Fruit fly (Drosophila melanogaster) whole organism, embryonic: Measurements from ENCODE around the gene mxc.

ENCODE experiments used
- Aef1 ChIP-seq: fragments of 200-800 bp; sonication (Bioruptor generic); IDR thresholded peaks from 3 replicates; pipeline ENCODE4 v1.3.6; 2022; ENCODE audit warnings: missing biosample characterization, missing genetic modification characterization
- BtbVII ChIP-seq: fragments of 200-800 bp; sonication (Bioruptor generic); optimal IDR thresholded peaks from 3 replicates; lab custom pipeline; 2017; ENCODE audit warnings: missing biosample characterization, mild to moderate bottlenecking, missing genetic modification characterization
- CG11696 ChIP-seq: fragments of 200-800 bp; sonication (Bioruptor generic); IDR thresholded peaks from 2 replicates; pipeline ENCODE4 v1.3.6; 2022; ENCODE audit warnings: missing biosample characterization, missing genetic modification characterization
- CG14667 ChIP-seq: fragments of 200-800 bp; sonication (Bioruptor generic); IDR thresholded peaks from 2 replicates; pipeline ENCODE4 v1.3.6; 2022; ENCODE audit warnings: missing biosample characterization, missing genetic modification characterization
- CG18262 ChIP-seq: fragments of 200-800 bp; optimal IDR thresholded peaks from 3 replicates; lab custom pipeline; 2019; ENCODE audit warnings: missing biosample characterization, mild to moderate bottlenecking, missing genetic modification characterization, moderate library complexity
- CG2202 ChIP-seq: fragments of 200-800 bp; sonication (Bioruptor generic); optimal IDR thresholded peaks from 2 replicates; lab custom pipeline; 2018; ENCODE audit warnings: missing biosample characterization, mild to moderate bottlenecking, missing genetic modification characterization
- CG30020 ChIP-seq: fragments of 200-800 bp; optimal IDR thresholded peaks from 2 replicates; lab custom pipeline; 2019; ENCODE audit warnings: missing biosample characterization, mild to moderate bottlenecking, missing genetic modification characterization, moderate library complexity
- CG30403 ChIP-seq: fragments of 200-800 bp; sonication (Bioruptor generic); optimal IDR thresholded peaks from 3 replicates; lab custom pipeline; 2016; ENCODE audit warnings: missing biosample characterization, missing genetic modification characterization
- CG3065 ChIP-seq: fragments of 200-800 bp; sonication (Bioruptor generic); optimal IDR thresholded peaks from 2 replicates; lab custom pipeline; 2016; ENCODE audit warnings: missing biosample characterization, missing genetic modification characterization
- CG31441 ChIP-seq: fragments of 200-800 bp; sonication (Bioruptor generic); IDR thresholded peaks from 2 replicates; pipeline ENCODE4 v1.3.6; 2022; ENCODE audit warnings: missing biosample characterization, missing genetic modification characterization
- CG3281 ChIP-seq: fragments of 200-800 bp; sonication (Bioruptor generic); optimal IDR thresholded peaks from 3 replicates; lab custom pipeline; 2017; ENCODE audit warnings: missing biosample characterization, mild to moderate bottlenecking, missing genetic modification characterization
- CG4404 ChIP-seq: fragments of 200-800 bp; sonication (Bioruptor generic); IDR thresholded peaks from 2 replicates; pipeline ENCODE4 v1.3.6; 2022; ENCODE audit warnings: missing biosample characterization, missing genetic modification characterization
- CG4617 ChIP-seq: fragments of 200-800 bp; sonication (Bioruptor generic); optimal IDR thresholded peaks from 3 replicates; lab custom pipeline; 2016; ENCODE audit warnings: missing biosample characterization, missing genetic modification characterization, borderline replicate concordance
- CG5180 ChIP-seq: fragments of 200-800 bp; sonication (Bioruptor generic); optimal IDR thresholded peaks from 3 replicates; lab custom pipeline; 2017; ENCODE audit warnings: missing biosample characterization, missing genetic modification characterization, mild to moderate bottlenecking, moderate library complexity, missing genetic modification reagents
- CG8290 ChIP-seq, 3 experiments: fragments of 200-800 bp; sonication (Bioruptor generic); optimal IDR thresholded peaks; 2 replicates each; lab custom pipeline; 2016 to 2019; ENCODE audit warnings: missing biosample characterization in 3 of 3, missing genetic modification characterization in 3 of 3, mild to moderate bottlenecking in 2 of 3, moderate library complexity in 1 of 3
- Dip3 ChIP-seq: fragments of 200-800 bp; sonication (Bioruptor generic); optimal IDR thresholded peaks from 3 replicates; lab custom pipeline; 2016; ENCODE audit warnings: missing biosample characterization, missing genetic modification characterization
- Doc3 ChIP-seq: fragments of 200-800 bp; sonication (Bioruptor generic); IDR thresholded peaks from 3 replicates; pipeline ENCODE4 v1.3.6; 2022; ENCODE audit warnings: missing biosample characterization, missing genetic modification characterization; ENCODE audit not compliant: partially characterized antibody
- Ets65A ChIP-seq: fragments of 200-800 bp; sonication (Bioruptor generic); peaks from one replicate; lab custom pipeline; 2016; ENCODE audit warnings: missing biosample characterization, missing genetic modification characterization
- Ets97D ChIP-seq: fragments of 200-800 bp; sonication (Bioruptor generic); optimal IDR thresholded peaks from 3 replicates; lab custom pipeline; 2016; ENCODE audit warnings: missing biosample characterization, missing genetic modification characterization
- Gsc ChIP-seq: fragments of 200-800 bp; sonication (Bioruptor generic); IDR thresholded peaks from 2 replicates; pipeline ENCODE4 v1.3.6; 2022; ENCODE audit warnings: missing biosample characterization, missing genetic modification characterization
- HLH3B ChIP-seq: fragments of 200-800 bp; sonication (Bioruptor generic); IDR thresholded peaks from 2 replicates; pipeline ENCODE4 v1.3.6; 2022; ENCODE audit warnings: missing biosample characterization, missing genetic modification characterization
- HLH54F ChIP-seq: fragments of 200-800 bp; sonication (Bioruptor generic); optimal IDR thresholded peaks from 3 replicates; lab custom pipeline; 2016; ENCODE audit warnings: missing biosample characterization, missing genetic modification characterization
- Hmr ChIP-seq: fragments of 200-800 bp; sonication (Bioruptor generic); optimal IDR thresholded peaks from 3 replicates; lab custom pipeline; 2017; ENCODE audit warnings: mild to moderate bottlenecking, missing biosample characterization, missing genetic modification reagents, missing genetic modification characterization
- MESR4 ChIP-seq: fragments of 200-800 bp; sonication (Bioruptor generic); optimal IDR thresholded peaks from 2 replicates; lab custom pipeline; 2018; ENCODE audit warnings: missing biosample characterization, mild to moderate bottlenecking, missing genetic modification characterization, moderate library complexity
- Mes4 ChIP-seq: fragments of 200-800 bp; sonication (Bioruptor generic); optimal IDR thresholded peaks from 2 replicates; lab custom pipeline; 2016; ENCODE audit warnings: missing biosample characterization, missing genetic modification characterization
- Nf-YA ChIP-seq: fragments of 200-800 bp; sonication (Bioruptor generic); IDR thresholded peaks from 2 replicates; pipeline ENCODE4 v1.3.6; 2022; ENCODE audit warnings: missing biosample characterization, missing genetic modification characterization
- Rx ChIP-seq: fragments of 200-800 bp; sonication (Bioruptor generic); IDR thresholded peaks from 2 replicates; pipeline ENCODE4 v1.3.6; 2022; ENCODE audit warnings: missing biosample characterization, missing genetic modification characterization
- Six4 ChIP-seq: fragments of 200-800 bp; sonication (Bioruptor generic); optimal IDR thresholded peaks from 2 replicates; lab custom pipeline; 2016; ENCODE audit warnings: missing biosample characterization, missing genetic modification characterization
- Sox102F ChIP-seq: fragments of 200-800 bp; sonication (Bioruptor generic); optimal IDR thresholded peaks from 2 replicates; lab custom pipeline; 2018; ENCODE audit warnings: missing biosample characterization, mild to moderate bottlenecking, missing genetic modification characterization, moderate library complexity
- Spps ChIP-seq: fragments of 200-800 bp; sonication (Bioruptor generic); optimal IDR thresholded peaks from 2 replicates; lab custom pipeline; 2018; ENCODE audit warnings: missing biosample characterization, mild to moderate bottlenecking, missing genetic modification characterization
- Ssrp ChIP-seq: fragments of 200-800 bp; sonication (Bioruptor generic); optimal IDR thresholded peaks from 2 replicates; lab custom pipeline; 2018; ENCODE audit warnings: missing biosample characterization, mild to moderate bottlenecking, missing genetic modification characterization, moderate library complexity
- TFAM ChIP-seq: fragments of 200-800 bp; sonication (Bioruptor generic); optimal IDR thresholded peaks from 2 replicates; lab custom pipeline; 2017; ENCODE audit warnings: missing biosample characterization, missing genetic modification characterization, inconsistent platforms
- Vsx1 ChIP-seq: fragments of 200-800 bp; sonication (Bioruptor generic); optimal IDR thresholded peaks from 2 replicates; lab custom pipeline; 2017; ENCODE audit warnings: missing biosample characterization, mild to moderate bottlenecking, missing genetic modification characterization, missing genetic modification reagents
- cad ChIP-seq: fragments of >200 bp; optimal IDR thresholded peaks from 2 replicates; lab custom pipeline; 2017; ENCODE audit warnings: missing biosample characterization, missing genetic modification characterization
- cwo ChIP-seq: fragments of 200-800 bp; sonication (Bioruptor generic); optimal IDR thresholded peaks from 3 replicates; lab custom pipeline; 2017; ENCODE audit warnings: missing biosample characterization, missing genetic modification characterization, mild to moderate bottlenecking, moderate library complexity, missing genetic modification reagents
- dimm ChIP-seq: fragments of 200-800 bp; sonication (Bioruptor generic); IDR thresholded peaks from 2 replicates; pipeline ENCODE4 v1.3.6; 2022; ENCODE audit warnings: missing biosample characterization, missing genetic modification characterization
- dm ChIP-seq: fragments of 200-800 bp; sonication (Bioruptor generic); optimal IDR thresholded peaks from 3 replicates; lab custom pipeline; 2016; ENCODE audit warnings: missing biosample characterization, missing genetic modification characterization
- dmrt11E ChIP-seq: fragments of 200-800 bp; sonication (Bioruptor generic); optimal IDR thresholded peaks from 3 replicates; lab custom pipeline; 2018; ENCODE audit warnings: missing biosample characterization, mild to moderate bottlenecking, missing genetic modification characterization, moderate library complexity
- ewg ChIP-seq: fragments of 200-800 bp; sonication (Bioruptor generic); optimal IDR thresholded peaks from 3 replicates; lab custom pipeline; 2017; ENCODE audit warnings: mild to moderate bottlenecking, missing biosample characterization, missing genetic modification reagents, missing genetic modification characterization
- gfzf ChIP-seq: fragments of 200-800 bp; sonication (Bioruptor generic); optimal IDR thresholded peaks from 2 replicates; lab custom pipeline; 2016; ENCODE audit warnings: missing biosample characterization, mild to moderate bottlenecking, missing genetic modification characterization, moderate library complexity
- hth ChIP-seq: fragments of >200 bp; optimal IDR thresholded peaks from 2 replicates; lab custom pipeline; 2017; ENCODE audit warnings: inconsistent platforms
- jigr1 ChIP-seq: fragments of 200-800 bp; sonication (Bioruptor generic); IDR thresholded peaks from 3 replicates; pipeline ENCODE4 v1.3.6; 2022; ENCODE audit warnings: missing biosample characterization, missing genetic modification characterization
- ken ChIP-seq: fragments of 200-800 bp; sonication (Bioruptor generic); IDR thresholded peaks from 3 replicates; pipeline ENCODE4 v1.3.6; 2022; ENCODE audit warnings: missing biosample characterization, missing genetic modification characterization
- maf-S ChIP-seq: fragments of 200-800 bp; sonication (Bioruptor generic); optimal IDR thresholded peaks from 2 replicates; lab custom pipeline; 2016; ENCODE audit warnings: missing biosample characterization, missing genetic modification characterization
- prd ChIP-seq, 3 experiments: fragments of >200 bp in 2 of 3; fragments of 200-800 bp in 1 of 3; sonication (Bioruptor generic) in 1 of 3; optimal IDR thresholded peaks in 2 of 3; IDR thresholded peaks in 1 of 3; 2 replicates in 2 of 3; 3 replicates in 1 of 3; pipeline versions ENCODE4 v1.3.6 to Lab custom; 2017 to 2022; ENCODE audit warnings: missing biosample characterization in 1 of 3, missing genetic modification characterization in 1 of 3
- rib ChIP-seq: fragments of 200-800 bp; sonication (Bioruptor generic); IDR thresholded peaks from 2 replicates; pipeline ENCODE4 v1.3.6; 2022; ENCODE audit warnings: missing biosample characterization, missing genetic modification characterization
- sens ChIP-seq: fragments of 200-800 bp; sonication (Bioruptor generic); peaks from one replicate; lab custom pipeline; 2016; ENCODE audit warnings: missing biosample characterization, missing genetic modification characterization
- tio ChIP-seq: fragments of 200-800 bp; sonication (Bioruptor generic); optimal IDR thresholded peaks from 2 replicates; lab custom pipeline; 2017; ENCODE audit warnings: missing biosample characterization, missing genetic modification characterization, inconsistent platforms
- unc-4 ChIP-seq: fragments of 200-800 bp; sonication (Bioruptor generic); IDR thresholded peaks from 2 replicates; pipeline ENCODE4 v1.3.6; 2022; ENCODE audit warnings: missing biosample characterization, missing genetic modification characterization; ENCODE audit not compliant: partially characterized antibody
- zen2 ChIP-seq: fragments of 200-800 bp; sonication (Bioruptor generic); IDR thresholded peaks from 3 replicates; pipeline ENCODE4 v1.3.6; 2022; ENCODE audit warnings: missing biosample characterization, missing genetic modification characterization; ENCODE audit not compliant: partially characterized antibody

The mxc gene

DNA sequence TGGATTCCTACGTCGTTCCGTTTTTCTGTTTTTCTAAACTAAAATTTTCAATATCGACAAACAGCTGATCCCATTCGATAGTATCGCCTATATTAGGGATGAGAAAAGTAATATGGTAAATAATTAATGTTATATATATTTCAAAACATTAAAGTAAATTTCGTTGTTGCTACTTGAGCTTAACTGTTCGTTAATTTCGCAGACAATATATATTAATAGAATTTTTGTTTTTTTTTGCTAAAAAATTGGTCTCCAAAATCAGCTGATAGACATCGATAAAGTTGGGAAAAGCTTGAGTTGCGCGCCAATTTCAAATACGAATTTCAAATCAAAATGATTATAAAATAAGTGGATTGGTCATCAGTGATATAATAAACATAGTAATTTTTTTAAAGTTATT, 46.9 kb downstream of the mxc start, which contains the start of gene CG12118 (continued):
- TF ChIP-seq rib (GFP tag; lab: Robert Waterston, UW) (peak; percentile 44; the same call in 1 of the 2 replicates), Ssrp (tag; lab: Kevin White, UChicago) (peak; percentile 74), prd (optimal IDR thresholded peaks at IDR 0.05; lab: Kevin White, UChicago) (no peak), prd (GFP tag; IDR thresholded peaks at IDR 0.05; lab: Robert Waterston, UW) (peak; percentile 87), CG31441 (GFP tag; lab: Robert Waterston, UW) (peak; percentile 72), Hmr (GFP tag; lab: Kevin White, UChicago) (peak; percentile 72), Rx (GFP tag; lab: Robert Waterston, UW) (peak; percentile 45; the same call in 1 of the 2 replicates), Doc3 (GFP tag; lab: Robert Waterston, UW) (peak; percentile 95), jigr1 (GFP tag; lab: Robert Waterston, UW) (no peak), Ets97D (peak; percentile 36), CG30403 (GFP tag; lab: Kevin White, UChicago) (peak; percentile 92), CG14667 (GFP tag; lab: Robert Waterston, UW) (peak; percentile 57; the same call in 1 of the 2 replicates), dmrt11E (tag; lab: Kevin White, UChicago) (peak; percentile 80), CG3281 (GFP tag; lab: Kevin White, UChicago) (peak; percentile 47), CG30020 (tag; lab: Kevin White, UChicago) (peak; percentile 41), Ets65A (GFP tag; lab: Kevin White, UChicago) (peak; percentile 18), CG2202 (tag; lab: Kevin White, UChicago) (peak; percentile 39), Mes4 (GFP tag; lab: Kevin White, UChicago) (no peak), dimm (GFP tag; lab: Robert Waterston, UW) (peak; percentile 39; the same call in 1 of the 2 replicates), maf-S (GFP tag; lab: Kevin White, UChicago) (peak; percentile 32), Spps (tag; lab: Kevin White, UChicago) (peak; percentile 67), HLH3B (GFP tag; lab: Robert Waterston, UW) (peak; percentile 78), Dip3 (peak; percentile 35), Gsc (GFP tag; lab: Robert Waterston, UW) (no peak), cwo (GFP tag; lab: Kevin White, UChicago) (peak; percentile 49), Six4 (GFP tag; lab: Kevin White, UChicago) (peak; percentile 72), MESR4 (GFP tag; lab: Kevin White, UChicago) (no peak), Vsx1 (GFP tag; lab: Kevin White, UChicago) (no peak), tio (GFP tag; lab: Kevin White, UChicago) (peak; percentile 76), sens (GFP tag; lab: Kevin White, UChicago) (peak; percentile 88), cad (GFP tag; lab: Kevin White, UChicago) (no peak), TFAM (GFP tag; lab: Kevin White, UChicago) (no peak), CG18262 (tag; lab: Kevin White, UChicago) (peak; percentile 76), zen2 (GFP tag; lab: Robert Waterston, UW) (peak; percentile 69; the same call in 1 of the 3 replicates), HLH54F (GFP tag; lab: Kevin White, UChicago) (peak; percentile 15), CG5180 (no peak), Nf-YA (GFP tag; lab: Robert Waterston, UW) (peak; percentile 43; the same call in 1 of the 2 replicates), CG4404 (peak; percentile 22; the same call in 1 of the 2 replicates), ken (GFP tag; lab: Robert Waterston, UW) (peak; percentile 87), Aef1 (GFP tag; lab: Robert Waterston, UW) (peak; percentile 75), BtbVII (peak; percentile 36), CG4617 (GFP tag; lab: Kevin White, UChicago) (peak; percentile 52), CG3065 (GFP tag; lab: Kevin White, UChicago) (peak; percentile 59), CG8290 (GFP tag; optimal IDR thresholded peaks at IDR 0.05; lab: Kevin White, UChicago) (peak; percentile 78), CG8290 (tag; optimal IDR thresholded peaks at IDR 0.05; lab: Kevin White, UChicago) (peak; percentile 42 to 43), hth (lab: Kevin White, UChicago) (no peak), unc-4 (GFP tag; lab: Robert Waterston, UW) (peak; percentile 96), Sox102F (peak; percentile 87), CG11696 (no peak), dm (GFP tag; lab: Kevin White, UChicago) (no peak), gfzf (GFP tag; lab: Kevin White, UChicago) (no peak), ewg (GFP tag; lab: Kevin White, UChicago) (peak; percentile 33)
